Worm (Caenorhabditis elegans) whole organism, L2 larva: ENCODE measurements around the gene srj-4.

Experiments used
- R02D3.7 ChIP-seq: fragments of 150-350 bp; optimal IDR thresholded peaks from 2 replicates; lab custom pipeline; 2014; ENCODE audit warnings: missing biosample characterization, missing genetic modification characterization
- Y55F3AM.14 ChIP-seq: fragments of 200-800 bp; sonication (Bioruptor generic); optimal IDR thresholded peaks from 2 replicates; lab custom pipeline; 2018; ENCODE audit warnings: mild to moderate bottlenecking, missing genetic modification characterization, missing compliant biosample characterization
- aly-2 ChIP-seq: fragments of 150-350 bp; optimal IDR thresholded peaks from 2 replicates; lab custom pipeline; 2014; ENCODE audit warnings: missing biosample characterization, missing genetic modification characterization
- crh-2 ChIP-seq: sonication (generic microtip); optimal IDR thresholded peaks from 2 replicates; lab custom pipeline; 2017; ENCODE audit warnings: missing biosample characterization, missing genetic modification characterization
- lin-13 ChIP-seq: fragments of 150-350 bp; optimal IDR thresholded peaks from 2 replicates; lab custom pipeline; 2014; ENCODE audit warnings: missing biosample characterization, missing genetic modification reagents, missing genetic modification characterization
- lin-39 ChIP-seq: fragments of 150-350 bp; optimal IDR thresholded peaks from 2 replicates; lab custom pipeline; 2014; ENCODE audit warnings: missing biosample characterization, missing genetic modification reagents, missing genetic modification characterization
- nhr-10 ChIP-seq: sonication (generic microtip); optimal IDR thresholded peaks from 2 replicates; lab custom pipeline; 2017; ENCODE audit warnings: missing biosample characterization, missing genetic modification characterization
- nhr-21 ChIP-seq: fragments of 150-350 bp; optimal IDR thresholded peaks from 2 replicates; lab custom pipeline; 2014; ENCODE audit warnings: missing biosample characterization, missing genetic modification characterization
- peb-1 ChIP-seq: fragments of 150-350 bp; optimal IDR thresholded peaks from 2 replicates; lab custom pipeline; 2014; ENCODE audit warnings: missing biosample characterization, missing genetic modification characterization
- skn-1 ChIP-seq: sonication (generic microtip); optimal IDR thresholded peaks from 2 replicates; lab custom pipeline; 2017; ENCODE audit warnings: missing biosample characterization, missing genetic modification characterization
- snpc-4 ChIP-seq: fragments of 150-350 bp; optimal IDR thresholded peaks from 2 replicates; lab custom pipeline; 2014; ENCODE audit warnings: missing biosample characterization, missing genetic modification characterization
- unc-39 ChIP-seq: fragments of 150-350 bp; optimal IDR thresholded peaks from 2 replicates; lab custom pipeline; 2014; ENCODE audit warnings: missing biosample characterization, missing genetic modification characterization
- unc-55 ChIP-seq: fragments of 150-350 bp; sonication (generic microtip); optimal IDR thresholded peaks from 3 replicates; lab custom pipeline; 2014; ENCODE audit warnings: missing biosample characterization, missing genetic modification reagents, missing genetic modification characterization
- ztf-11 ChIP-seq: sonication (generic microtip); optimal IDR thresholded peaks from 2 replicates; lab custom pipeline; 2017; ENCODE audit warnings: missing biosample characterization, missing genetic modification characterization

DNA sequence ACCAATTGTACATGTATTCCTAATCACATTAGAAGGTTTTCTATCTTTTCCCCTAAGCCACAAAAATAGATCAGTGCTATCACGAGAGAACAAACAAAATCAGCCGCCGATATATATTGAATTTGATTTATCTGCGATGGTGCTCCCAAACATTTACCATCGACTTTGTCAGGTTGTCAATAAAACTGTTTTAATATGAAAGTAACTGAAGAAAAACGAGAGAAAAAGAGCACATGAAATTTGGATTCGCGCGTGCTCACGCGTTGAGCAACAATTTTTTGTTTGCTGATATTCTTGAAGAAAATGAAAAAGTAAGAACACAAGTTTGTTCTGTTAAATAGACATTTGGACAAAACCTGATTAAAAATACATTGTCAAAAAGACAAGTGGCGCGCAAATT lies 25.8 kb downstream of the srj-4 start:
- TF ChIP-seq lin-39 (tag; lab: Kevin White, UChicago) (no peak), lin-13 (no peak), R02D3.7 (tag; lab: Kevin White, UChicago) (no peak), skn-1 (tag; lab: Kevin White, UChicago) (no peak), aly-2 (tag; lab: Kevin White, UChicago) (no peak), Y55F3AM.14 (GFP tag; lab: Kevin White, UChicago) (no peak), snpc-4 (tag; lab: Kevin White, UChicago) (no peak), unc-55 (GFP tag; lab: Kevin White, UChicago) (no peak), nhr-10 (no peak), unc-39 (tag; lab: Kevin White, UChicago) (no peak), peb-1 (no peak), crh-2 (tag; lab: Kevin White, UChicago) (no peak), ztf-11 (no peak), nhr-21 (tag; lab: Kevin White, UChicago) (no peak)
